Worm (Caenorhabditis elegans) whole organism, L1 larva: ENCODE results near the gene C54G7.1.

Experiments used
- C16A3.4 ChIP-seq: fragments of 150-350 bp; optimal IDR thresholded peaks from 2 replicates; lab custom pipeline; 2014; ENCODE audit warnings: missing biosample characterization, missing genetic modification characterization
- C34B4.2 ChIP-seq: sonication (generic microtip); optimal IDR thresholded peaks from 2 replicates; lab custom pipeline; 2017; ENCODE audit warnings: mild to moderate bottlenecking, missing genetic modification characterization, missing compliant biosample characterization
- F16B12.6 ChIP-seq: fragments of 150-350 bp; optimal IDR thresholded peaks from 2 replicates; lab custom pipeline; 2014; ENCODE audit warnings: missing biosample characterization, missing genetic modification characterization
- blmp-1 ChIP-seq: fragments of 150-350 bp; optimal IDR thresholded peaks from 2 replicates; lab custom pipeline; 2014; ENCODE audit warnings: missing biosample characterization, missing genetic modification characterization
- ceh-8 ChIP-seq: fragments of 200-800 bp; sonication (Bioruptor generic); optimal IDR thresholded peaks from 2 replicates; lab custom pipeline; 2018; ENCODE audit warnings: mild to moderate bottlenecking, missing genetic modification characterization, moderate library complexity, missing compliant biosample characterization
- dsc-1 ChIP-seq: sonication (generic microtip); optimal IDR thresholded peaks from 2 replicates; lab custom pipeline; 2016; ENCODE audit warnings: mild to moderate bottlenecking, missing genetic modification characterization, missing compliant biosample characterization
- efl-1 ChIP-seq, 4 experiments: fragments of 150-350 bp; optimal IDR thresholded peaks in 3 of 4; peaks in 1 of 4; 1 replicate in 1 of 4; 2 replicates in 3 of 4; lab custom pipeline; 2014; ENCODE audit warnings: missing biosample characterization in 2 of 4, missing genetic modification characterization in 2 of 4, missing genetic modification reagents in 2 of 4
- egl-13 ChIP-seq: sonication (generic microtip); optimal IDR thresholded peaks from 2 replicates; lab custom pipeline; 2016; ENCODE audit warnings: missing genotype, missing genetic modification reagents, missing genetic modification characterization, missing compliant biosample characterization
- egl-27 ChIP-seq, 2 experiments: fragments of 150-350 bp in 1 of 2; sonication (generic microtip); optimal IDR thresholded peaks; 3 replicates each; lab custom pipeline; 2017 to 2018; ENCODE audit warnings: missing biosample characterization in 2 of 2, missing genetic modification characterization in 2 of 2, missing genetic modification reagents in 2 of 2
- fkh-10 ChIP-seq: sonication (generic microtip); optimal IDR thresholded peaks from 2 replicates; lab custom pipeline; 2017; ENCODE audit warnings: missing biosample characterization, missing genetic modification reagents, missing genetic modification characterization
- fkh-4 ChIP-seq: sonication (generic microtip); optimal IDR thresholded peaks from 2 replicates; lab custom pipeline; 2016; ENCODE audit warnings: missing compliant biosample characterization, missing genetic modification characterization, borderline replicate concordance
- fkh-8 ChIP-seq: sonication (generic microtip); optimal IDR thresholded peaks from 2 replicates; lab custom pipeline; 2016; ENCODE audit warnings: mild to moderate bottlenecking, missing genetic modification characterization, missing compliant biosample characterization
- hpl-2 ChIP-seq: fragments of 150-350 bp; optimal IDR thresholded peaks from 2 replicates; lab custom pipeline; 2014; ENCODE audit warnings: missing biosample characterization, missing genetic modification reagents, missing genetic modification characterization
- isw-1 ChIP-seq: fragments of 200-800 bp; sonication (Bioruptor generic); IDR thresholded peaks from 2 replicates; pipeline ENCODE4 v1.3.6; 2022; ENCODE audit warnings: missing genetic modification characterization, missing compliant biosample characterization
- lin-35 ChIP-seq, 2 experiments: fragments of 150-350 bp; optimal IDR thresholded peaks; 2 replicates each; lab custom pipeline; 2014; ENCODE audit warnings: missing biosample characterization in 2 of 2, missing genetic modification characterization in 2 of 2, missing genetic modification reagents in 2 of 2
- lin-39 ChIP-seq: fragments of 150-350 bp; optimal IDR thresholded peaks from 2 replicates; lab custom pipeline; 2014; ENCODE audit warnings: missing biosample characterization, missing genetic modification reagents, missing genetic modification characterization
- mab-9 ChIP-seq: fragments of 200-800 bp; sonication (Bioruptor generic); IDR thresholded peaks from 2 replicates; pipeline ENCODE4 v1.3.6; 2022; ENCODE audit warnings: missing genetic modification reagents, missing genetic modification characterization, missing compliant biosample characterization
- mef-2 ChIP-seq: fragments of 150-350 bp; optimal IDR thresholded peaks from 2 replicates; lab custom pipeline; 2014; ENCODE audit warnings: missing biosample characterization, missing genetic modification characterization
- mep-1 ChIP-seq: fragments of 150-350 bp; optimal IDR thresholded peaks from 2 replicates; lab custom pipeline; 2014; ENCODE audit warnings: missing biosample characterization, missing genetic modification characterization
- nhr-20 ChIP-seq: sonication (generic microtip); optimal IDR thresholded peaks from 2 replicates; lab custom pipeline; 2016; ENCODE audit warnings: mild to moderate bottlenecking, missing genetic modification characterization, missing compliant biosample characterization
- nhr-47 ChIP-seq: sonication (generic microtip); optimal IDR thresholded peaks from 2 replicates; lab custom pipeline; 2016; ENCODE audit warnings: mild to moderate bottlenecking, missing genetic modification characterization, moderate library complexity, missing compliant biosample characterization
- nhr-71 ChIP-seq: sonication (generic microtip); optimal IDR thresholded peaks from 2 replicates; lab custom pipeline; 2016; ENCODE audit warnings: mild to moderate bottlenecking, missing genetic modification characterization, moderate library complexity, missing compliant biosample characterization
- nhr-84 ChIP-seq: sonication (generic microtip); optimal IDR thresholded peaks from 2 replicates; lab custom pipeline; 2017; ENCODE audit warnings: missing biosample characterization, missing genetic modification characterization
- nhr-85 ChIP-seq: sonication (generic microtip); peaks from one replicate; lab custom pipeline; 2016; ENCODE audit warnings: missing genetic modification characterization, inconsistent platforms, missing compliant biosample characterization
- nhr-90 ChIP-seq: sonication (generic microtip); optimal IDR thresholded peaks from 2 replicates; lab custom pipeline; 2016; ENCODE audit warnings: mild to moderate bottlenecking, missing genetic modification characterization, missing compliant biosample characterization; ENCODE audit not compliant: poor library complexity
- pax-3 ChIP-seq: fragments of 200-800 bp; sonication (Bioruptor generic); optimal IDR thresholded peaks from 2 replicates; lab custom pipeline; 2018; ENCODE audit warnings: mild to moderate bottlenecking, missing genetic modification characterization, moderate library complexity, missing compliant biosample characterization
- pqm-1 ChIP-seq: sonication (generic microtip); optimal IDR thresholded peaks from 3 replicates; lab custom pipeline; 2017; ENCODE audit warnings: missing biosample characterization, missing genetic modification characterization
- skn-1 ChIP-seq: fragments of 150-350 bp; optimal IDR thresholded peaks from 2 replicates; lab custom pipeline; 2014; ENCODE audit warnings: missing biosample characterization, missing genetic modification characterization
- snpc-4 ChIP-seq: fragments of 150-350 bp; optimal IDR thresholded peaks from 2 replicates; lab custom pipeline; 2014; ENCODE audit warnings: missing biosample characterization, missing genetic modification characterization
- sox-4 ChIP-seq: sonication (generic microtip); optimal IDR thresholded peaks from 2 replicates; lab custom pipeline; 2016; ENCODE audit warnings: missing genetic modification characterization, missing compliant biosample characterization
- ztf-11 ChIP-seq, 2 experiments: sonication (generic microtip); optimal IDR thresholded peaks; 2 replicates each; lab custom pipeline; 2016 to 2017; ENCODE audit warnings: missing genetic modification characterization in 2 of 2, missing biosample characterization in 1 of 2, missing compliant biosample characterization in 1 of 2

C54G7.1 gene

ce11 chrX:5547828-5548227, 4.1 kb downstream of the C54G7.1 start:
- TF ChIP-seq nhr-90 (tag; lab: Kevin White, UChicago), result no peak
- TF ChIP-seq pqm-1 (tag; lab: Kevin White, UChicago), result no peak
- TF ChIP-seq mef-2 (tag; lab: Kevin White, UChicago), result no peak
- TF ChIP-seq hpl-2, result no peak
- no peak for TF ChIP-seq nhr-84 (tag; lab: Kevin White, UChicago)
- TF ChIP-seq dsc-1 (tag; lab: Kevin White, UChicago), result no peak
- TF ChIP-seq F16B12.6 (tag; lab: Kevin White, UChicago), result no peak
- no peak for TF ChIP-seq lin-39 (tag; lab: Kevin White, UChicago)
- TF ChIP-seq egl-27 (tag; optimal IDR thresholded peaks at IDR 0.05; lab: Kevin White, UChicago), result no peak
- no peak for TF ChIP-seq mep-1
- no peak for TF ChIP-seq blmp-1 (tag; lab: Kevin White, UChicago)
- TF ChIP-seq skn-1 (tag; lab: Kevin White, UChicago), result no peak
- TF ChIP-seq fkh-10 (GFP tag; lab: Kevin White, UChicago), result no peak
- TF ChIP-seq snpc-4, result no peak

ce11 chrX:5552652-5553051, 8.9 kb downstream of the C54G7.1 start, which contains the start of gene ifta-1:
Gene ifta-1 (minus strand): TSS chrX:5552752.
- TF ChIP-seq nhr-84 (tag; lab: Kevin White, UChicago) (no peak), fkh-8 (tag; lab: Kevin White, UChicago) (peak; percentile 87), fkh-10 (GFP tag; lab: Kevin White, UChicago) (no peak), ceh-8 (GFP tag; lab: Kevin White, UChicago) (no peak), ztf-11 (tag; optimal IDR thresholded peaks at IDR 0.05; lab: Kevin White, UChicago) (no peak), blmp-1 (tag; lab: Kevin White, UChicago) (no peak)

- TF ChIP-seq sox-4 (peak; percentile 67), C16A3.4 (tag; lab: Kevin White, UChicago) (no peak), egl-13 (tag; lab: Kevin White, UChicago) (peak; percentile 41), nhr-85 (tag; lab: Kevin White, UChicago) (no peak), lin-35 (GFP tag; optimal IDR thresholded peaks at IDR 0.05; lab: Kevin White, UChicago) (no peak), dsc-1 (tag; lab: Kevin White, UChicago) (peak; percentile 82), C34B4.2 (tag; lab: Kevin White, UChicago) (no peak), nhr-47 (tag; lab: Kevin White, UChicago) (peak; percentile 13), nhr-71 (tag; lab: Kevin White, UChicago) (peak; percentile 38), pax-3 (tag; lab: Kevin White, UChicago) (peak; percentile 48), fkh-8 (tag; lab: Kevin White, UChicago) (peak; percentile 70)
Measured at ce11 chrX:5555055-5555629, 11.4 kb downstream of the C54G7.1 start.

ce11 chrX:5557966-5558365, 14.2 kb downstream of the C54G7.1 start, which contains the start of gene C38C5.1:
Gene C38C5.1 (plus strand): TSS chrX:5558055.
- no peak for TF ChIP-seq mab-9
- no peak for TF ChIP-seq isw-1 (GFP tag; lab: Robert Waterston, UW)
- TF ChIP-seq dsc-1 (tag; lab: Kevin White, UChicago), result peak; percentile 12

ce11 chrX:5565478-5565877, 21.7 kb downstream of the C54G7.1 start:
- TF ChIP-seq efl-1 (optimal IDR thresholded peaks at IDR 0.05; lab: Kevin White, UChicago) (no peak), efl-1 (GFP tag; optimal IDR thresholded peaks at IDR 0.05 in 1 of 2; lab: Kevin White, UChicago) (peak in 1 of 2 experiments; percentile 4), dsc-1 (tag; lab: Kevin White, UChicago) (peak; percentile 87), fkh-4 (peak; percentile 69), nhr-20 (no peak)
